Worm (Caenorhabditis elegans) whole organism, L1 larva: Measurements from ENCODE around the gene C04E7.3.

Experiments
- aha-1 ChIP-seq: fragments of 150-350 bp; optimal IDR thresholded peaks from 2 replicates; lab custom pipeline; 2014; ENCODE audit warnings: missing biosample characterization, missing genetic modification characterization
- ama-1 ChIP-seq: fragments of 150-350 bp; optimal IDR thresholded peaks from 2 replicates; lab custom pipeline; 2014
- blmp-1 ChIP-seq: fragments of 150-350 bp; optimal IDR thresholded peaks from 2 replicates; lab custom pipeline; 2014; ENCODE audit warnings: missing biosample characterization, missing genetic modification characterization
- ceh-63 ChIP-seq: fragments of 200-800 bp; sonication (Bioruptor generic); optimal IDR thresholded peaks from 2 replicates; lab custom pipeline; 2018; ENCODE audit warnings: mild to moderate bottlenecking, missing genetic modification characterization, missing compliant biosample characterization
- ceh-88 ChIP-seq: fragments of 200-800 bp; sonication (Bioruptor generic); IDR thresholded peaks from 2 replicates; pipeline ENCODE4 v1.3.6; 2022; ENCODE audit warnings: missing genetic modification characterization, missing compliant biosample characterization
- ces-1 ChIP-seq: fragments of 150-350 bp; optimal IDR thresholded peaks from 2 replicates; lab custom pipeline; 2014; ENCODE audit warnings: missing biosample characterization, missing genetic modification reagents, missing genetic modification characterization
- efl-3 ChIP-seq: fragments of 200-800 bp; sonication (Bioruptor generic); optimal IDR thresholded peaks from 2 replicates; lab custom pipeline; 2018; ENCODE audit warnings: mild to moderate bottlenecking, missing genetic modification characterization, missing compliant biosample characterization
- egl-13 ChIP-seq: sonication (generic microtip); optimal IDR thresholded peaks from 2 replicates; lab custom pipeline; 2016; ENCODE audit warnings: missing genotype, missing genetic modification reagents, missing genetic modification characterization, missing compliant biosample characterization
- elt-2 ChIP-seq: sonication (generic microtip); optimal IDR thresholded peaks from 2 replicates; lab custom pipeline; 2016; ENCODE audit warnings: missing genetic modification characterization, mild to moderate bottlenecking, inconsistent platforms, missing compliant biosample characterization, missing genetic modification reagents
- elt-3 ChIP-seq, 6 experiments: fragments of 150-350 bp in 1 of 6; sonication (generic microtip); optimal IDR thresholded peaks; 2 replicates each; lab custom pipeline; 2017 to 2018; ENCODE audit warnings: missing biosample characterization in 6 of 6, missing genetic modification characterization in 6 of 6, inconsistent platforms in 1 of 6
- fkh-10 ChIP-seq: sonication (generic microtip); optimal IDR thresholded peaks from 2 replicates; lab custom pipeline; 2017; ENCODE audit warnings: missing biosample characterization, missing genetic modification reagents, missing genetic modification characterization
- fkh-4 ChIP-seq: sonication (generic microtip); optimal IDR thresholded peaks from 2 replicates; lab custom pipeline; 2016; ENCODE audit warnings: missing compliant biosample characterization, missing genetic modification characterization, borderline replicate concordance
- irx-1 ChIP-seq: sonication (generic microtip); optimal IDR thresholded peaks from 2 replicates; lab custom pipeline; 2016; ENCODE audit warnings: missing genetic modification characterization, missing compliant biosample characterization
- isw-1 ChIP-seq: fragments of 200-800 bp; sonication (Bioruptor generic); IDR thresholded peaks from 2 replicates; pipeline ENCODE4 v1.3.6; 2022; ENCODE audit warnings: missing genetic modification characterization, missing compliant biosample characterization
- jun-1 ChIP-seq: fragments of 150-350 bp; optimal IDR thresholded peaks from 2 replicates; lab custom pipeline; 2014; ENCODE audit warnings: missing biosample characterization, missing genetic modification reagents, missing genetic modification characterization
- lin-13 ChIP-seq: fragments of 150-350 bp; optimal IDR thresholded peaks from 2 replicates; lab custom pipeline; 2014; ENCODE audit warnings: missing biosample characterization, missing genetic modification reagents, missing genetic modification characterization
- lin-14 ChIP-seq: fragments of 200-800 bp; sonication (Bioruptor generic); optimal IDR thresholded peaks from 2 replicates; lab custom pipeline; 2018; ENCODE audit warnings: mild to moderate bottlenecking, missing genetic modification characterization, moderate library complexity, missing compliant biosample characterization
- lin-35 ChIP-seq, 2 experiments: fragments of 150-350 bp; optimal IDR thresholded peaks; 2 replicates each; lab custom pipeline; 2014; ENCODE audit warnings: missing biosample characterization in 2 of 2, missing genetic modification characterization in 2 of 2, missing genetic modification reagents in 2 of 2
- lir-3 ChIP-seq: sonication (generic microtip); optimal IDR thresholded peaks from 2 replicates; lab custom pipeline; 2016; ENCODE audit warnings: mild to moderate bottlenecking, missing genetic modification characterization, moderate library complexity, missing compliant biosample characterization; ENCODE audit not compliant: poor library complexity
- mef-2 ChIP-seq: fragments of 150-350 bp; optimal IDR thresholded peaks from 2 replicates; lab custom pipeline; 2014; ENCODE audit warnings: missing biosample characterization, missing genetic modification characterization
- mep-1 ChIP-seq: fragments of 150-350 bp; optimal IDR thresholded peaks from 2 replicates; lab custom pipeline; 2014; ENCODE audit warnings: missing biosample characterization, missing genetic modification characterization
- nhr-12 ChIP-seq: sonication (generic microtip); optimal IDR thresholded peaks from 2 replicates; lab custom pipeline; 2017; ENCODE audit warnings: missing biosample characterization, missing genetic modification characterization
- nhr-20 ChIP-seq: sonication (generic microtip); optimal IDR thresholded peaks from 2 replicates; lab custom pipeline; 2016; ENCODE audit warnings: mild to moderate bottlenecking, missing genetic modification characterization, missing compliant biosample characterization
- nhr-71 ChIP-seq: sonication (generic microtip); optimal IDR thresholded peaks from 2 replicates; lab custom pipeline; 2016; ENCODE audit warnings: mild to moderate bottlenecking, missing genetic modification characterization, moderate library complexity, missing compliant biosample characterization
- nhr-76 ChIP-seq: sonication (generic microtip); optimal IDR thresholded peaks from 2 replicates; lab custom pipeline; 2017; ENCODE audit warnings: missing biosample characterization, missing genetic modification characterization
- nhr-77 ChIP-seq: fragments of 150-350 bp; optimal IDR thresholded peaks from 2 replicates; lab custom pipeline; 2014; ENCODE audit warnings: missing biosample characterization, missing genetic modification characterization
- nhr-85 ChIP-seq: sonication (generic microtip); peaks from one replicate; lab custom pipeline; 2016; ENCODE audit warnings: missing genetic modification characterization, inconsistent platforms, missing compliant biosample characterization
- nhr-90 ChIP-seq: sonication (generic microtip); optimal IDR thresholded peaks from 2 replicates; lab custom pipeline; 2016; ENCODE audit warnings: mild to moderate bottlenecking, missing genetic modification characterization, missing compliant biosample characterization; ENCODE audit not compliant: poor library complexity
- rnt-1 ChIP-seq: sonication (generic microtip); optimal IDR thresholded peaks from 2 replicates; lab custom pipeline; 2016; ENCODE audit warnings: mild to moderate bottlenecking, missing genetic modification characterization, moderate library complexity, missing compliant biosample characterization
- skn-1 ChIP-seq: fragments of 150-350 bp; optimal IDR thresholded peaks from 2 replicates; lab custom pipeline; 2014; ENCODE audit warnings: missing biosample characterization, missing genetic modification characterization
- sox-4 ChIP-seq: sonication (generic microtip); optimal IDR thresholded peaks from 2 replicates; lab custom pipeline; 2016; ENCODE audit warnings: missing genetic modification characterization, missing compliant biosample characterization
- sup-37 ChIP-seq: fragments of 200-800 bp; sonication (Bioruptor generic); optimal IDR thresholded peaks from 2 replicates; lab custom pipeline; 2018; ENCODE audit warnings: mild to moderate bottlenecking, missing genetic modification characterization, missing compliant biosample characterization
- unc-86 ChIP-seq: sonication (generic microtip); optimal IDR thresholded peaks from 2 replicates; lab custom pipeline; 2016; ENCODE audit warnings: missing genetic modification characterization, missing compliant biosample characterization
- unc-98 ChIP-seq: fragments of 200-800 bp; sonication (Bioruptor generic); IDR thresholded peaks from 2 replicates; pipeline ENCODE4 v1.3.6; 2022; ENCODE audit warnings: missing genetic modification characterization, missing compliant biosample characterization
- xbp-1 ChIP-seq: sonication (generic microtip); optimal IDR thresholded peaks from 2 replicates; lab custom pipeline; 2016; ENCODE audit warnings: missing genetic modification characterization, missing compliant biosample characterization
- ztf-11 ChIP-seq, 2 experiments: sonication (generic microtip); optimal IDR thresholded peaks; 2 replicates each; lab custom pipeline; 2016 to 2017; ENCODE audit warnings: missing genetic modification characterization in 2 of 2, missing biosample characterization in 1 of 2, missing compliant biosample characterization in 1 of 2

C04E7.3 gene

ce11 chrX:312238-312637 lies 34.8 kb downstream of the C04E7.3 start:
- TF ChIP-seq elt-3 (tag; optimal IDR thresholded peaks at IDR 0.05; lab: Kevin White, UChicago), result peak in 1 of 6 experiments; percentile 51
- peak; percentile 39 for TF ChIP-seq elt-2 (tag; lab: Kevin White, UChicago)
- peak in 1 of 2 experiments; percentile 40 for TF ChIP-seq lin-35 (GFP tag; optimal IDR thresholded peaks at IDR 0.05; lab: Kevin White, UChicago)
- no peak for TF ChIP-seq blmp-1 (tag; lab: Kevin White, UChicago)

ce11 chrX:311211-311610 lies 35.8 kb downstream of the C04E7.3 start, which contains the start of gene nlp-64:
Gene nlp-64, minus strand, starts transcription at chrX:311311.
- no peak for TF ChIP-seq mef-2
- TF ChIP-seq lir-3, result no peak
- TF ChIP-seq irx-1, result no peak
- no peak for TF ChIP-seq ceh-88 (GFP tag; lab: Robert Waterston, UW)
- TF ChIP-seq lin-35 (GFP tag; optimal IDR thresholded peaks at IDR 0.05; lab: Kevin White, UChicago), result no peak
- no peak for TF ChIP-seq sox-4 (tag; lab: Kevin White, UChicago)
- no peak for TF ChIP-seq ama-1 (lab: Kevin White, UChicago)
- no peak for TF ChIP-seq fkh-4 (tag; lab: Kevin White, UChicago)
- no peak for TF ChIP-seq nhr-85 (tag; lab: Kevin White, UChicago)
- TF ChIP-seq aha-1 (tag; lab: Kevin White, UChicago), result no peak
- TF ChIP-seq ces-1, result no peak

- no peak for TF ChIP-seq skn-1 (tag; lab: Kevin White, UChicago)
- peak; percentile 67 for TF ChIP-seq fkh-10 (GFP tag; lab: Kevin White, UChicago)
- TF ChIP-seq, all 84 proteins: peak for 1
Measured at ce11 chrX:309076-309475, 37.9 kb downstream of the C04E7.3 start.

- TF ChIP-seq nhr-71 (no peak), isw-1 (GFP tag; lab: Robert Waterston, UW) (no peak), jun-1 (tag; lab: Kevin White, UChicago) (no peak), ces-1 (peak; percentile 65), ceh-63 (GFP tag; lab: Kevin White, UChicago) (no peak), ztf-11 (tag; optimal IDR thresholded peaks at IDR 0.05; lab: Kevin White, UChicago) (no peak), sup-37 (GFP tag; lab: Kevin White, UChicago) (no peak), lin-14 (GFP tag; lab: Kevin White, UChicago) (peak; percentile 48), mep-1 (tag; lab: Kevin White, UChicago) (no peak), unc-98 (no peak), ama-1 (lab: Kevin White, UChicago) (no peak), ceh-88 (GFP tag; lab: Robert Waterston, UW) (no peak), nhr-76 (tag; lab: Kevin White, UChicago) (no peak), mef-2 (no peak), blmp-1 (tag; lab: Kevin White, UChicago) (no peak), lin-13 (GFP tag; lab: Kevin White, UChicago) (no peak), efl-3 (no peak), lin-35 (GFP tag; optimal IDR thresholded peaks at IDR 0.05; lab: Kevin White, UChicago) (no peak), fkh-10 (GFP tag; lab: Kevin White, UChicago) (peak; percentile 82), xbp-1 (no peak), nhr-90 (tag; lab: Kevin White, UChicago) (no peak), nhr-77 (tag; lab: Kevin White, UChicago) (no peak), elt-2 (tag; lab: Kevin White, UChicago) (no peak), nhr-20 (tag; lab: Kevin White, UChicago) (no peak), irx-1 (no peak), nhr-12 (tag; lab: Kevin White, UChicago) (no peak)
Measured at ce11 chrX:305057-305456, 42.0 kb downstream of the C04E7.3 start.

- no peak for TF ChIP-seq aha-1 (tag; lab: Kevin White, UChicago)
- TF ChIP-seq sox-4 (tag; lab: Kevin White, UChicago), result no peak
- no peak for TF ChIP-seq egl-13 (tag; lab: Kevin White, UChicago)
- TF ChIP-seq xbp-1, result no peak
- no peak for TF ChIP-seq lir-3
- TF ChIP-seq rnt-1 (tag; lab: Kevin White, UChicago), result no peak
- no peak for TF ChIP-seq fkh-4 (tag; lab: Kevin White, UChicago)
- no peak for TF ChIP-seq unc-86 (tag; lab: Kevin White, UChicago)
- TF ChIP-seq, all 84 proteins: peak for 0
Measured at ce11 chrX:301530-301929, 45.5 kb downstream of the C04E7.3 start, which contains the start of gene gcp-2.1. Gene gcp-2.1, plus strand, starts transcription at chrX:301830.
